Fruit fly (Drosophila melanogaster): Measurements from ENCODE around the gene CG43867.
A peak's percentile ranks its signal among the peaks of the same experiment; 100 is the strongest.

DNA sequence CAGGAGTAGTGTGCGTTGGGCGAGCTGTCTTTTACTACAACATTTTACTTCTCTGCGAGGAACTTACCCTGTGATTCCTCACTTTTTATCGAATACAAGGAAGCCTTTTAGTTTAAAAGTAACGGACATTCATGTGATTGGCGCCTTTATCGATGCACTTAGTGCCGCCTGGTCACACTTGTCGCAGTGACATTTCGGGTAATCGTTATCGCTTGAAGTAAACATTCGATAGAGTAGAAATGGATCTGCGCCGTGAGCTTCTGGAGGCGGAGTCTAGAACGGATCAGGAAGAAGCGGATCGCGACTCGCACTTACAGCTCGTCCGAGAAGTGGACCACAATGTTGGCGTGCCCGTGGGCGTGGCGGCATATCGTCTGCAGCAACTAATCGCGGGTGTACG lies 134.9 kb downstream of the CG43867 start, which contains the start of gene CG16989:
- TF ChIP-seq Clk (GFP tag; optimal IDR thresholded peaks at IDR 0.05), result no peak
- TF ChIP-seq CG7045 (GFP tag; optimal IDR thresholded peaks at IDR 0.05), result no peak
- no peak for TF ChIP-seq Hr96 (GFP tag; optimal IDR thresholded peaks at IDR 0.05)
- no peak for TF ChIP-seq tj (GFP tag; optimal IDR thresholded peaks at IDR 0.05)
- TF ChIP-seq CG1620 (GFP tag; optimal IDR thresholded peaks at IDR 0.05), result no peak
- TF ChIP-seq CG5204 (GFP tag; optimal IDR thresholded peaks at IDR 0.05), result no peak
- no peak for TF ChIP-seq CG12768 (GFP tag; optimal IDR thresholded peaks at IDR 0.05)
- no peak for TF ChIP-seq ovo (GFP tag; optimal IDR thresholded peaks at IDR 0.05)
- no peak for TF ChIP-seq Mnt (GFP tag; optimal IDR thresholded peaks at IDR 0.05)
- no peak for TF ChIP-seq cic (GFP tag; optimal IDR thresholded peaks at IDR 0.05)
- peak; percentile 54 for TF ChIP-seq bab1 (GFP tag; optimal IDR thresholded peaks at IDR 0.05)

Data from whole organism, adult.